Fruit fly (Drosophila melanogaster) whole organism, embryonic: Measurements from ENCODE around the gene Fmr1.

Source experiments
- Abd-B ChIP-seq: fragments of 200-800 bp; sonication (Bioruptor generic); optimal IDR thresholded peaks from 2 replicates; lab custom pipeline; 2018; ENCODE audit warnings: missing biosample characterization, mild to moderate bottlenecking, missing genetic modification characterization, moderate library complexity
- Atf-2 ChIP-seq: fragments of 200-800 bp; sonication (Bioruptor generic); optimal IDR thresholded peaks from 2 replicates; lab custom pipeline; 2016; ENCODE audit warnings: missing biosample characterization, missing genetic modification characterization
- CG10321 ChIP-seq: fragments of 200-800 bp; sonication (Bioruptor generic); IDR thresholded peaks from 2 replicates; pipeline ENCODE4 v1.3.6; 2022; ENCODE audit warnings: missing biosample characterization, missing genetic modification characterization
- CG10543 ChIP-seq: fragments of 200-800 bp; sonication (Bioruptor generic); optimal IDR thresholded peaks from 3 replicates; lab custom pipeline; 2017; ENCODE audit warnings: missing biosample characterization, mild to moderate bottlenecking, missing genetic modification characterization, moderate library complexity
- CG15269 ChIP-seq: fragments of 200-800 bp; sonication (Bioruptor generic); optimal IDR thresholded peaks from 2 replicates; lab custom pipeline; 2018; ENCODE audit warnings: missing biosample characterization, mild to moderate bottlenecking, missing genetic modification characterization, moderate library complexity
- CG1603 ChIP-seq: fragments of 200-800 bp; sonication (Bioruptor generic); optimal IDR thresholded peaks from 2 replicates; lab custom pipeline; 2019; ENCODE audit warnings: missing biosample characterization, mild to moderate bottlenecking, missing genetic modification characterization, moderate library complexity
- CG17361 ChIP-seq: fragments of 200-800 bp; sonication (Bioruptor generic); IDR thresholded peaks from 3 replicates; pipeline ENCODE4 v1.3.6; 2022; ENCODE audit warnings: missing biosample characterization, missing genetic modification characterization
- CG2875 ChIP-seq: fragments of 200-800 bp; sonication (Bioruptor generic); optimal IDR thresholded peaks from 2 replicates; lab custom pipeline; 2017; ENCODE audit warnings: missing biosample characterization, mild to moderate bottlenecking, missing genetic modification characterization, missing genetic modification reagents
- CG30020 ChIP-seq: fragments of 200-800 bp; optimal IDR thresholded peaks from 2 replicates; lab custom pipeline; 2019; ENCODE audit warnings: missing biosample characterization, mild to moderate bottlenecking, missing genetic modification characterization, moderate library complexity
- CG30403 ChIP-seq: fragments of 200-800 bp; sonication (Bioruptor generic); optimal IDR thresholded peaks from 3 replicates; lab custom pipeline; 2016; ENCODE audit warnings: missing biosample characterization, missing genetic modification characterization
- CG3163 ChIP-seq: fragments of 200-800 bp; sonication (Bioruptor generic); optimal IDR thresholded peaks from 3 replicates; lab custom pipeline; 2016; ENCODE audit warnings: missing biosample characterization, missing genetic modification characterization
- CG3407 ChIP-seq: fragments of 200-800 bp; sonication (Bioruptor generic); optimal IDR thresholded peaks from 2 replicates; lab custom pipeline; 2018; ENCODE audit warnings: missing biosample characterization, mild to moderate bottlenecking, missing genetic modification characterization
- CG4820 ChIP-seq: fragments of 200-800 bp; sonication (Bioruptor generic); optimal IDR thresholded peaks from 3 replicates; lab custom pipeline; 2016; ENCODE audit warnings: missing biosample characterization, missing genetic modification characterization
- CG5953 ChIP-seq: fragments of 200-800 bp; sonication (Bioruptor generic); IDR thresholded peaks from 2 replicates; pipeline ENCODE4 v1.3.6; 2022; ENCODE audit warnings: missing biosample characterization, missing genetic modification characterization
- CG6683 ChIP-seq: fragments of 200-800 bp; sonication (Bioruptor generic); optimal IDR thresholded peaks from 2 replicates; lab custom pipeline; 2017; ENCODE audit warnings: missing biosample characterization, mild to moderate bottlenecking, missing genetic modification characterization, missing genetic modification reagents
- CG6765 ChIP-seq: fragments of 200-800 bp; sonication (Bioruptor generic); optimal IDR thresholded peaks from 3 replicates; lab custom pipeline; 2017; ENCODE audit warnings: missing biosample characterization, mild to moderate bottlenecking, missing genetic modification characterization
- H15 ChIP-seq: fragments of 200-800 bp; sonication (Bioruptor generic); IDR thresholded peaks from 3 replicates; pipeline ENCODE4 v1.3.6; 2022; ENCODE audit warnings: missing biosample characterization, missing genetic modification characterization
- HLHmδ ChIP-seq: fragments of 200-800 bp; sonication (Bioruptor generic); optimal IDR thresholded peaks from 2 replicates; lab custom pipeline; 2018; ENCODE audit warnings: missing biosample characterization, mild to moderate bottlenecking, missing genetic modification characterization, moderate library complexity
- Hey ChIP-seq: fragments of 200-800 bp; sonication (Bioruptor generic); optimal IDR thresholded peaks from 3 replicates; lab custom pipeline; 2018; ENCODE audit warnings: missing biosample characterization, mild to moderate bottlenecking, missing genetic modification characterization
- Hr39 ChIP-seq: fragments of >200 bp; optimal IDR thresholded peaks from 2 replicates; lab custom pipeline; 2017
- Lhr ChIP-seq: fragments of 200-800 bp; sonication (Bioruptor generic); optimal IDR thresholded peaks from 3 replicates; lab custom pipeline; 2017; ENCODE audit warnings: mild to moderate bottlenecking, missing biosample characterization, missing genetic modification reagents, missing genetic modification characterization
- Mes4 ChIP-seq: fragments of 200-800 bp; sonication (Bioruptor generic); optimal IDR thresholded peaks from 2 replicates; lab custom pipeline; 2016; ENCODE audit warnings: missing biosample characterization, missing genetic modification characterization
- Myb ChIP-seq: fragments of 200-800 bp; sonication (Bioruptor generic); optimal IDR thresholded peaks from 2 replicates; lab custom pipeline; 2016; ENCODE audit warnings: missing biosample characterization, missing genetic modification characterization
- NC2α ChIP-seq: fragments of 200-800 bp; sonication (Bioruptor generic); optimal IDR thresholded peaks from 2 replicates; lab custom pipeline; 2016; ENCODE audit warnings: missing biosample characterization, missing genetic modification characterization
- Nf-YA ChIP-seq: fragments of 200-800 bp; sonication (Bioruptor generic); IDR thresholded peaks from 2 replicates; pipeline ENCODE4 v1.3.6; 2022; ENCODE audit warnings: missing biosample characterization, missing genetic modification characterization
- Nf-YB ChIP-seq: fragments of 200-800 bp; sonication (Bioruptor generic); optimal IDR thresholded peaks from 3 replicates; lab custom pipeline; 2019; ENCODE audit warnings: missing biosample characterization, mild to moderate bottlenecking, missing genetic modification characterization, moderate library complexity
- Six4 ChIP-seq: fragments of 200-800 bp; sonication (Bioruptor generic); optimal IDR thresholded peaks from 2 replicates; lab custom pipeline; 2016; ENCODE audit warnings: missing biosample characterization, missing genetic modification characterization
- ab ChIP-seq: fragments of 200-800 bp; sonication (Bioruptor generic); optimal IDR thresholded peaks from 2 replicates; lab custom pipeline; 2016; ENCODE audit warnings: missing biosample characterization, missing genetic modification characterization
- aop ChIP-seq: fragments of 200-800 bp; sonication (Bioruptor generic); IDR thresholded peaks from 2 replicates; pipeline ENCODE4 v1.3.6; 2022; ENCODE audit warnings: missing biosample characterization, missing genetic modification characterization
- bab2 ChIP-seq: fragments of 200-800 bp; sonication (Bioruptor generic); optimal IDR thresholded peaks from 2 replicates; lab custom pipeline; 2016; ENCODE audit warnings: missing biosample characterization, missing genetic modification characterization
- cad ChIP-seq: fragments of >200 bp; optimal IDR thresholded peaks from 2 replicates; lab custom pipeline; 2017; ENCODE audit warnings: missing biosample characterization, missing genetic modification characterization
- cas ChIP-seq: fragments of 200-800 bp; sonication (Bioruptor generic); IDR thresholded peaks from 2 replicates; pipeline ENCODE4 v1.3.6; 2022; ENCODE audit warnings: missing biosample characterization, missing genetic modification characterization
- cato ChIP-seq: fragments of 200-800 bp; sonication (Bioruptor generic); optimal IDR thresholded peaks from 2 replicates; lab custom pipeline; 2016; ENCODE audit warnings: missing biosample characterization, missing genetic modification characterization, borderline replicate concordance
- chn ChIP-seq: fragments of 200-800 bp; sonication (Bioruptor generic); optimal IDR thresholded peaks from 2 replicates; lab custom pipeline; 2016; ENCODE audit warnings: missing biosample characterization, missing genetic modification characterization
- danr ChIP-seq: fragments of 200-800 bp; sonication (Bioruptor generic); IDR thresholded peaks from 2 replicates; pipeline ENCODE4 v1.3.6; 2022; ENCODE audit warnings: missing biosample characterization, missing genetic modification characterization
- dysf ChIP-seq: fragments of 200-800 bp; sonication (Bioruptor generic); IDR thresholded peaks from 3 replicates; pipeline ENCODE4 v1.3.6; 2022; ENCODE audit warnings: missing biosample characterization, missing genetic modification characterization
- en ChIP-seq: fragments of 200-800 bp; sonication (Bioruptor generic); optimal IDR thresholded peaks from 2 replicates; lab custom pipeline; 2016; ENCODE audit warnings: missing biosample characterization, missing genetic modification characterization
- eyg ChIP-seq: fragments of 200-800 bp; sonication (Bioruptor generic); optimal IDR thresholded peaks from 3 replicates; lab custom pipeline; 2016; ENCODE audit warnings: missing biosample characterization, missing genetic modification characterization
- fd64A ChIP-seq: fragments of 200-800 bp; sonication (Bioruptor generic); optimal IDR thresholded peaks from 3 replicates; lab custom pipeline; 2018; ENCODE audit warnings: missing biosample characterization, mild to moderate bottlenecking, missing genetic modification characterization
- ham ChIP-seq: fragments of 200-800 bp; sonication (Bioruptor generic); IDR thresholded peaks from 2 replicates; pipeline ENCODE4 v1.3.6; 2022; ENCODE audit warnings: missing biosample characterization, missing genetic modification characterization
- kay ChIP-seq: fragments of 200-800 bp; sonication (Bioruptor generic); optimal IDR thresholded peaks from 2 replicates; lab custom pipeline; 2016; ENCODE audit warnings: missing biosample characterization, missing genetic modification characterization
- mam ChIP-seq: fragments of 200-800 bp; sonication (Bioruptor generic); optimal IDR thresholded peaks from 3 replicates; lab custom pipeline; 2016; ENCODE audit warnings: missing biosample characterization, missing genetic modification characterization
- pan ChIP-seq, 4 experiments: fragments of >200 bp in 3 of 4; fragments of 200-800 bp in 1 of 4; sonication (Bioruptor generic) in 1 of 4; optimal IDR thresholded peaks in 3 of 4; IDR thresholded peaks in 1 of 4; 2 replicates each; pipeline versions ENCODE4 v1.3.6 to Lab custom; 2017 to 2022; ENCODE audit warnings: missing biosample characterization in 2 of 4, missing genetic modification characterization in 2 of 4, mixed read lengths in 1 of 4
- pho ChIP-seq: fragments of 200-800 bp; sonication (Bioruptor generic); optimal IDR thresholded peaks from 2 replicates; lab custom pipeline; 2016; ENCODE audit warnings: missing biosample characterization, missing genetic modification characterization
- pum ChIP-seq: fragments of 200-800 bp; sonication (Bioruptor generic); optimal IDR thresholded peaks from 2 replicates; lab custom pipeline; 2016; ENCODE audit warnings: missing biosample characterization, missing genetic modification characterization
- ranshi ChIP-seq: fragments of 200-800 bp; sonication (Bioruptor generic); IDR thresholded peaks from 2 replicates; pipeline ENCODE4 v1.3.6; 2022; ENCODE audit warnings: missing biosample characterization, missing genetic modification characterization
- sd ChIP-seq: fragments of 200-800 bp; sonication (Bioruptor generic); optimal IDR thresholded peaks from 3 replicates; lab custom pipeline; 2018; ENCODE audit warnings: missing biosample characterization, mild to moderate bottlenecking, missing genetic modification characterization, moderate library complexity
- shn ChIP-seq: fragments of 200-800 bp; sonication (Bioruptor generic); optimal IDR thresholded peaks from 3 replicates; lab custom pipeline; 2016; ENCODE audit warnings: missing biosample characterization, missing genetic modification characterization
- stwl ChIP-seq: fragments of 200-800 bp; sonication (Bioruptor generic); optimal IDR thresholded peaks from 3 replicates; lab custom pipeline; 2018; ENCODE audit warnings: missing biosample characterization, mild to moderate bottlenecking, missing genetic modification characterization, moderate library complexity
- tx ChIP-seq: fragments of 200-800 bp; sonication (Bioruptor generic); optimal IDR thresholded peaks from 2 replicates; lab custom pipeline; 2016; ENCODE audit warnings: missing biosample characterization, missing genetic modification characterization

The Fmr1 gene

dm6 chr3R:10097531-10098295, 12.2 kb downstream of the Fmr1 start (continued):
- peak; percentile 43 for TF ChIP-seq en
- TF ChIP-seq CG10321 (GFP tag; lab: Robert Waterston, UW), result no peak
- TF ChIP-seq CG3163, result peak; percentile 43
- TF ChIP-seq Myb (GFP tag; lab: Kevin White, UChicago), result peak; percentile 59
- no peak for TF ChIP-seq Hr39 (lab: Kevin White, UChicago)
- peak; percentile 69 for TF ChIP-seq mam (GFP tag; lab: Kevin White, UChicago)
- no peak for TF ChIP-seq Lhr
- TF ChIP-seq cato, result no peak
- no peak for TF ChIP-seq ab (GFP tag; lab: Kevin White, UChicago)
- peak; percentile 50 for TF ChIP-seq pho
- TF ChIP-seq shn, result peak; percentile 57
- peak; percentile 66 for TF ChIP-seq CG6765 (GFP tag; lab: Kevin White, UChicago)
- peak; percentile 30 for TF ChIP-seq HLHmδ
- no peak for TF ChIP-seq aop
- peak; percentile 96 for TF ChIP-seq sd (tag; lab: Kevin White, UChicago)
- no peak for TF ChIP-seq cad
- TF ChIP-seq CG30403 (GFP tag; lab: Kevin White, UChicago), result peak; percentile 71
- TF ChIP-seq pum (GFP tag; lab: Kevin White, UChicago), result peak; percentile 50
- TF ChIP-seq CG2875 (GFP tag; lab: Kevin White, UChicago), result peak; percentile 5
- TF ChIP-seq stwl, result no peak
- peak; percentile 60; the same call in 2 of the 3 replicates for TF ChIP-seq CG17361
- TF ChIP-seq pan (optimal IDR thresholded peaks at IDR 0.05; lab: Kevin White, UChicago), result no peak
- peak in 1 of 2 experiments; percentile 48 for TF ChIP-seq pan (GFP tag; optimal IDR thresholded peaks at IDR 0.05 in 1 of 2, IDR thresholded peaks at IDR 0.05 in 1 of 2)
- peak; percentile 66 for TF ChIP-seq bab2 (GFP tag; lab: Kevin White, UChicago)
- peak; percentile 66 for TF ChIP-seq eyg (GFP tag; lab: Kevin White, UChicago)
- TF ChIP-seq Nf-YB (GFP tag; lab: Kevin White, UChicago), result peak; percentile 42
- peak; percentile 79 for TF ChIP-seq dysf (GFP tag; lab: Robert Waterston, UW)
- TF ChIP-seq CG30020 (tag; lab: Kevin White, UChicago), result no peak
- peak; percentile 54 for TF ChIP-seq CG6683
- TF ChIP-seq Abd-B (GFP tag; lab: Kevin White, UChicago), result no peak
- 0 out of 3 replicates have a peak, but pooled peaks have one; percentile 40 for TF ChIP-seq H15
- TF ChIP-seq ranshi (GFP tag; lab: Robert Waterston, UW), result peak; percentile 60; the same call in 1 of the 2 replicates
- peak; percentile 38 for TF ChIP-seq kay (GFP tag; lab: Kevin White, UChicago)
- TF ChIP-seq Hey (tag; lab: Kevin White, UChicago), result peak; percentile 59
- TF ChIP-seq tx (GFP tag; lab: Kevin White, UChicago), result peak; percentile 56
- no peak for TF ChIP-seq chn
- TF ChIP-seq Nf-YA (GFP tag; lab: Robert Waterston, UW), result no peak
- TF ChIP-seq CG5953 (GFP tag; lab: Robert Waterston, UW), result no peak
- no peak for TF ChIP-seq NC2α (GFP tag; lab: Kevin White, UChicago)
- TF ChIP-seq CG10543 (GFP tag; lab: Kevin White, UChicago), result peak; percentile 97
- TF ChIP-seq CG4820 (GFP tag; lab: Kevin White, UChicago), result peak; percentile 33
- TF ChIP-seq Mes4, result no peak
- TF ChIP-seq fd64A (GFP tag; lab: Kevin White, UChicago), result peak; percentile 41
- no peak for TF ChIP-seq danr (GFP tag; lab: Robert Waterston, UW)
- TF ChIP-seq CG1603, result peak; percentile 53
- TF ChIP-seq Atf-2 (GFP tag; lab: Kevin White, UChicago), result peak; percentile 43
- TF ChIP-seq cas, result no peak
- TF ChIP-seq ham (GFP tag; lab: Robert Waterston, UW), result no peak
- TF ChIP-seq CG15269 (tag; lab: Kevin White, UChicago), result peak; percentile 82
- no peak for TF ChIP-seq Six4 (GFP tag; lab: Kevin White, UChicago)
- no peak for TF ChIP-seq CG3407 (GFP tag; lab: Kevin White, UChicago)
